Fruit fly (Drosophila melanogaster): ENCODE results near the gene ovm.

dm6 chr2L:135383-136130 lies 5.2 kb downstream of the ovm start:
- TF ChIP-seq CG8478 (optimal IDR thresholded peaks at IDR 0.05) (no peak), CTCF (optimal IDR thresholded peaks at IDR 0.05) (no peak)

Measured in S2 (cell line).